Worm (Caenorhabditis elegans): ENCODE results near the gene Y55B1AR.4.

Gene Y55B1AR.4

ce11 chrIII:623754-624153 is 18.4 kb upstream of the Y55B1AR.4 start:
- TF ChIP-seq ztf-22 (GFP tag; optimal IDR thresholded peaks at IDR 0.05) (peak; percentile 82), repo-1 (tag; optimal IDR thresholded peaks at IDR 0.05) (peak; percentile 25), tlf-1 (GFP tag; optimal IDR thresholded peaks at IDR 0.05) (peak; percentile 67), atf-7 (tag; optimal IDR thresholded peaks at IDR 0.05) (peak; percentile 62), let-607 (tag; optimal IDR thresholded peaks at IDR 0.05) (peak; percentile 70 to 76), attf-5 (GFP tag; optimal IDR thresholded peaks at IDR 0.05) (peak; percentile 97), cebp-1 (GFP tag; IDR thresholded peaks at IDR 0.05) (peak; percentile 49; the same call in 1 of the 2 replicates), cebp-1 (tag; optimal IDR thresholded peaks at IDR 0.05) (peak; percentile 84), rcor-1 (GFP tag; IDR thresholded peaks at IDR 0.05) (peak; percentile 78), Y56A3A.18 (GFP tag; IDR thresholded peaks at IDR 0.05) (no peak), hlh-26 (GFP tag; conservative IDR thresholded peaks at IDR 0.05) (no peak), mxl-1 (tag; optimal IDR thresholded peaks at IDR 0.05) (no peak), nhr-179 (tag; optimal IDR thresholded peaks at IDR 0.05) (no peak), Y53F4B.3 (GFP tag; IDR thresholded peaks at IDR 0.05) (no peak), snpc-4 (GFP tag; optimal IDR thresholded peaks at IDR 0.05) (no peak), snpc-4 (tag; optimal IDR thresholded peaks at IDR 0.05) (peak; percentile 56 to 78 (median 67)), hmg-1.2 (GFP tag; IDR thresholded peaks at IDR 0.05) (peak; percentile 83), hrde-1 (tag; optimal IDR thresholded peaks at IDR 0.05; ENCODE audit: borderline replicate concordance) (no peak), unc-62 (GFP tag; optimal IDR thresholded peaks at IDR 0.05) (peak; percentile 57), F10E7.11 (tag; optimal IDR thresholded peaks at IDR 0.05) (no peak), attf-6 (GFP tag; IDR thresholded peaks at IDR 0.05) (no peak), madf-3 (GFP tag; IDR thresholded peaks at IDR 0.05) (no peak), zim-3 (tag; optimal IDR thresholded peaks at IDR 0.05) (no peak), attf-3 (GFP tag; conservative IDR thresholded peaks at IDR 0.05) (no peak), lin-26 (GFP tag; IDR thresholded peaks at IDR 0.05) (peak; percentile 59; the same call in 1 of the 2 replicates), lir-1 (GFP tag; conservative IDR thresholded peaks at IDR 0.05) (peak; percentile 37; the same call in 1 of the 2 replicates), ets-4 (GFP tag; optimal IDR thresholded peaks at IDR 0.05) (peak; percentile 64), ceh-58 (GFP tag; IDR thresholded peaks at IDR 0.05) (no peak), unc-130 (GFP tag; optimal IDR thresholded peaks at IDR 0.05) (no peak), sdz-38 (tag; optimal IDR thresholded peaks at IDR 0.05) (no peak), egrh-3 (GFP tag; IDR thresholded peaks at IDR 0.05) (no peak), mcd-1 (GFP tag; IDR thresholded peaks at IDR 0.05) (peak; percentile 70), chd-7 (tag; optimal IDR thresholded peaks at IDR 0.05) (peak; percentile 73), tbp1 (GFP tag; optimal IDR thresholded peaks at IDR 0.05) (peak; percentile 69), nhr-90 (tag; optimal IDR thresholded peaks at IDR 0.05) (peak; percentile 56), B0261.1 (tag; optimal IDR thresholded peaks at IDR 0.05) (no peak), ztf-26 (tag; optimal IDR thresholded peaks at IDR 0.05) (no peak), nfyb-1 (GFP tag; IDR thresholded peaks at IDR 0.05) (peak; percentile 74), ekl-4 (GFP tag; IDR thresholded peaks at IDR 0.05) (peak; percentile 60), K11D2.4 (GFP tag; IDR thresholded peaks at IDR 0.05) (peak; percentile 77; the same call in 1 of the 2 replicates), ztf-6 (GFP tag; IDR thresholded peaks at IDR 0.05) (0 out of 2 replicates have a peak, but pooled peaks have one; percentile 60), F57A8.1 (GFP tag; optimal IDR thresholded peaks at IDR 0.05) (no peak), madf-8 (GFP tag; conservative IDR thresholded peaks at IDR 0.05) (no peak), D2030.7 (GFP tag; IDR thresholded peaks at IDR 0.05) (no peak), pbrm-1 (GFP tag; IDR thresholded peaks at IDR 0.05) (peak; percentile 67), C17E4.6 (GFP tag; IDR thresholded peaks at IDR 0.05) (no peak), dox-1 (GFP tag; IDR thresholded peaks at IDR 0.05) (peak; percentile 86), F23B12.7 (tag; optimal IDR thresholded peaks at IDR 0.05; ENCODE audit: insufficient read depth) (peak; percentile 9), ztf-28 (GFP tag; IDR thresholded peaks at IDR 0.05) (no peak)
